Fruit fly (Drosophila melanogaster) whole organism, larva: ENCODE measurements around the gene aub.
A peak's percentile ranks its signal among the peaks of the same experiment; 100 is the strongest.

Source experiments
- noc ChIP-seq: fragments of 200-800 bp; sonication (Bioruptor generic); optimal IDR thresholded peaks from 3 replicates; lab custom pipeline; 2019; ENCODE audit warnings: missing biosample characterization, mild to moderate bottlenecking, missing genetic modification characterization, moderate library complexity

Gene aub

DNA sequence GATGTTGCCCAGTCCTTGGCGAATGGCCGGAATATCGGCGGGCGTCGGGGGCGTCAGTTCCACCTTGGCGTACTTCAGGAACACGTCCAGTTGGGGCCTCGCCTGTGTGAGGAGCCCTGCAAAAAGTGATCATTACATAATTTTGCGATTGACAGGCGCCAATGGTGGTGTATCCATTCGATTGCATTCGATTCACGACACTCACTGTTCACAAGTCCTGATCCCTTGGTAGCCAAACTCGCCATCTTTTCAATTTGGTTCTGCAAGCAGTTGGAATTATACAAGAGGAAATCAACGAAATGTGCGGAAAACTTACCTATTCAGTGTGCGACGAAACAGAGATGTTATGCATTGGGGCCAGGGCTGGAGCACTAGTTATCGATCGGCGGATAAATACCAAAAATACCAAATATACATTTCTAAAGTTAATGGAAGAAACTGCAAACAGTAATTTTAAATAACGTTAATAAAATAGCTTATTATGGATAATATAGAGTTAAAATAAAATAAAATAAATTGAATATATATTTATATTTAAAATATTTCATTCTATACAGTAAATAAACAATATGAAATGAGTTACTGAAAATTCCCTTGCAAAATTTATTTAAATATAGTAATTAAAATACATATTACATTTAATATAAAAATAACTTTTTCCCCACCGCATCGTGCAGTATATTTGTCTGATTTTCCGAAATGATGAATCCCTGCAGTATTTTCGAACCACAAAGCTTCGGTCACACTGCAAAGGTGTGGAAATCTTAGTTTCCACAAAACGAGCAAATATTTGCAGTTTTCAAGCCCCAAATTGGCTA is 25.0 kb downstream of the aub start, which contains the start of the genes ATPsynG and SCAR:
Gene ATPsynG (minus strand): TSS at position 354 of the 818 bp plus-strand sequence.
Gene SCAR (plus strand): TSS at position 727 of the 818 bp plus-strand sequence.
- no peak for TF ChIP-seq noc

DNA sequence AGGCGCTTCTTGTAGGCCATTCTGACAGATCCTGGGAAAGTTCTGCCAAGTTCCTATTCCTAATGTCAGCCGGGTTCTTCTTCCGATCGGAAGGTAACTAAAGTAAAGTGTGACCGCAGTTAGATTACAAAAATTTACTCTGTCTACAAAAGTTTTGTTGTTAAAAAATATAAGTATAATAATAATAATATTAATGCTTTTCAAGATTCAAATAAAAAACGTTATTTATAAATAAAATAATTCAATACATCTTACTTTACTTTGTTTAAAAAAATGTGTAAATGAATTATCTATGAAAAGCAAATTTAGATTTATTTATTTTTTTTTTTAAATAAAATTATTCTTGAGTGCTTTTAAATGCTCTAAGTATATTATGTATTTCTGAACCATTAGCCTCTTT is 26.1 kb downstream of the aub start, which contains the start of gene abo:
Gene abo (minus strand): TSS at position 101 of the 400 bp plus-strand sequence.
- TF ChIP-seq noc = no peak

DNA sequence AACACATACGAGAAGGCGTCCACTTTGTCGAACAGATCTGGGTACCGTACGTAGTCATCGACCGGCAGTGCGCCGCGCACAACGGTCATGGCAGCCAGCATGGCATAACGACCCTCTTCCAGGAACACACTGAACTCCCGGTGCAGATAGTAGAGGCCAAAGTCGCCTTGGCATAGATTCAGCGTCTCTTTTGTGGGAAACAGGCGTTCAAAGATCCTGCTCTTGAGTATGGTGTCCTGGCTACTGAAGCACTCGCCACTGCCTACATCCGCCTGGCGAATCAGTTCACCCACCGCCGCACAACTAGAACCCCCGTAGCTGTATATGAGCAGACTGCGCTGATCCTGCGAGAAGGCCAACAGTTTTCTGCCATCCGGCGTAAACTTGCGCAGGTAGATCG is 26.6 kb downstream of the aub start:
- TF ChIP-seq noc = no peak

- TF ChIP-seq noc = peak; percentile 79
Measured at dm6 chr2L:10972224-10972623, 29.1 kb downstream of the aub start, which contains the start of gene CG16743. CG16743 (plus strand) TSS chr2L:10972280.

DNA sequence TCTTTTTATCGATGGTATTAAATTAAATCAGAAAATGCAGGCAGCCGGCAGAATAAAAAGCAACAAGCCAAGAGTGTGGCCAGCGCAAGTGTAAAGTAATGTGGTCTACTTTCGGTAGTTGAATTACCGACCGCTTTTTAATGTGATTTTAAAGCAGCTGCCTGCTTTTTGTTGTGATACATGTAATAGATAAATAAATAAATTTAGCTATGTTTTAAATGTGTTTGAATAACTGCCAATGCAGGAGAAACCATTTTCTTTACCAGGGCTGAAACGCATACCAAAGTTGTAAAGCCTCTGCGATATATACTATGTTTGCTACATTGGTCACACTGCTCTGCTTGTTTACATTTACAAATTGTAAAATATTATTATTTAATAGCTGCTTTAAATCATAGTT is 31.1 kb downstream of the aub start, which contains the start of the genes Tmem214 and YL-1:
Gene Tmem214 (minus strand): TSS at position 142 of the 400 bp plus-strand sequence.
Gene YL-1 (plus strand): TSS at position 310 of the 400 bp plus-strand sequence.
- TF ChIP-seq noc = peak; percentile 72

dm6 chr2L:10968009-10968383 is 33.3 kb downstream of the aub start:
- no peak for TF ChIP-seq noc

- peak; percentile 74 for TF ChIP-seq noc
Measured at dm6 chr2L:10967257-10968008, 33.8 kb downstream of the aub start.

DNA sequence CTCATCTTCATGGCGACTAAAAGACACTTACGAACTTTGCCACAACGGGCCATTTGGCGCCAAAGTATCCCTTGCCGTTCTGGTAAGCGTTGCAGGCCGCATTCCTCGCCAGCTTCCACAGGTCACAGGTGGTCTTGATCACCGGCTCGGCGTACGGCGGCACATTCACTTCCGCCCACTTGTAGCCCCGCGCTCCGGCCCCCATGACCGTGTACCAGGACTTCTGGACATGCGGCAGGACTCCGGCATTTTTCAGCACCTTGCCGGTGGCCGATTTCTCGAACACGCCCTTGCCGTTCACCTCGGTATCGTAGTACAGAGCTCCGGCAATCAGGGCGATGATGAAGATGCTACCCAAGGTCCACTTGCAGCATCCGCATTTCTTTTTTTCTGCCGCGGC is 35.3 kb downstream of the aub start:
- no peak for TF ChIP-seq noc

dm6 chr2L:10964493-10964892 is 36.8 kb downstream of the aub start:
- TF ChIP-seq noc = no peak

DNA sequence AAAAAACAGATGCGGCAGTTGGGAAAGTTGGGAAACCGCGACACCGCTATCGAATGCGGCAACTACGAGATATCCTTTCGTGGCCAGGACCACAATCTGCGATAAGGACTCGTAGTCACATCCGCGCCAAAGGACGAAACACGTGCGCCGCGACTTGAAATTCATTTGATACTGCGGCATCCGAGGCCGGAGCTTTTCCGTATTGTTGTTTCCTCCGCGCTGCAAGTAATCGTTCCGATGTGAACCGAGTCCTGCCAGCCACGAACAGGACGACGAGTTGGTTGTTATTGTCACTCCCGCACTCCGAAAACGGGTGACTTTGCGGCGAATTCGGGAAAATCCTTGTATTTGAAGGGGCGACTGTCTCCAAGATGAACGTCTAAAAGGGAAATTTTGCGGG is 37.3 kb downstream of the aub start, which contains the start of gene dpr2:
Gene dpr2 (minus strand): TSS at position 175 of the 400 bp plus-strand sequence.
- no peak for TF ChIP-seq noc
